Fruit fly (Drosophila melanogaster) whole organism, embryonic: ENCODE data around the gene CG14439.

Experiments
- Adf1 ChIP-seq: fragments of 200-800 bp; sonication (Bioruptor generic); IDR thresholded peaks from 2 replicates; pipeline ENCODE4 v1.3.6; 2022; ENCODE audit warnings: missing biosample characterization, missing genetic modification characterization
- BtbVII ChIP-seq: fragments of 200-800 bp; sonication (Bioruptor generic); optimal IDR thresholded peaks from 3 replicates; lab custom pipeline; 2017; ENCODE audit warnings: missing biosample characterization, mild to moderate bottlenecking, missing genetic modification characterization
- CG10267 ChIP-seq: fragments of 200-800 bp; sonication (Bioruptor generic); optimal IDR thresholded peaks from 2 replicates; lab custom pipeline; 2018; ENCODE audit warnings: missing biosample characterization, mild to moderate bottlenecking, missing genetic modification characterization, moderate library complexity
- CG10462 ChIP-seq: fragments of 200-800 bp; sonication (Bioruptor generic); optimal IDR thresholded peaks from 2 replicates; lab custom pipeline; 2016; ENCODE audit warnings: missing biosample characterization, missing genetic modification characterization
- CG10979 ChIP-seq: fragments of 200-800 bp; sonication (Bioruptor generic); optimal IDR thresholded peaks from 2 replicates; lab custom pipeline; 2018; ENCODE audit warnings: missing biosample characterization, mild to moderate bottlenecking, missing genetic modification characterization, moderate library complexity
- CG11247 ChIP-seq: fragments of 200-800 bp; sonication (Bioruptor generic); IDR thresholded peaks from 2 replicates; pipeline ENCODE4 v1.3.6; 2022; ENCODE audit warnings: missing biosample characterization, missing genetic modification characterization
- CG13624 ChIP-seq: fragments of 200-800 bp; sonication (Bioruptor generic); optimal IDR thresholded peaks from 2 replicates; lab custom pipeline; 2016; ENCODE audit warnings: missing biosample characterization, missing genetic modification characterization
- CG14014 ChIP-seq: fragments of 200-800 bp; sonication (Bioruptor generic); IDR thresholded peaks from 2 replicates; pipeline ENCODE4 v1.3.6; 2022; ENCODE audit warnings: missing biosample characterization, missing genetic modification characterization
- CG2678 ChIP-seq: fragments of 200-800 bp; sonication (Bioruptor generic); optimal IDR thresholded peaks from 3 replicates; lab custom pipeline; 2019; ENCODE audit warnings: missing biosample characterization, mild to moderate bottlenecking, missing genetic modification characterization, moderate library complexity
- CG2712 ChIP-seq: fragments of 200-800 bp; optimal IDR thresholded peaks from 3 replicates; lab custom pipeline; 2019; ENCODE audit warnings: missing biosample characterization, mild to moderate bottlenecking, missing genetic modification characterization, moderate library complexity
- CG31224 ChIP-seq: fragments of 200-800 bp; sonication (Bioruptor generic); IDR thresholded peaks from 2 replicates; pipeline ENCODE4 v1.3.6; 2022; ENCODE audit warnings: missing biosample characterization, missing genetic modification characterization
- CG31365 ChIP-seq: fragments of 200-800 bp; sonication (Bioruptor generic); optimal IDR thresholded peaks from 2 replicates; lab custom pipeline; 2018; ENCODE audit warnings: missing biosample characterization, mild to moderate bottlenecking, missing genetic modification characterization
- CG4707 ChIP-seq: fragments of 200-800 bp; sonication (Bioruptor generic); optimal IDR thresholded peaks from 2 replicates; lab custom pipeline; 2018; ENCODE audit warnings: missing biosample characterization, mild to moderate bottlenecking, missing genetic modification characterization, moderate library complexity
- CG5180 ChIP-seq: fragments of 200-800 bp; sonication (Bioruptor generic); optimal IDR thresholded peaks from 3 replicates; lab custom pipeline; 2017; ENCODE audit warnings: missing biosample characterization, missing genetic modification characterization, mild to moderate bottlenecking, moderate library complexity, missing genetic modification reagents
- CG6175 ChIP-seq: fragments of 200-800 bp; sonication (Bioruptor generic); IDR thresholded peaks from 3 replicates; pipeline ENCODE4 v1.3.6; 2022; ENCODE audit warnings: missing biosample characterization, missing genetic modification characterization
- CG6683 ChIP-seq: fragments of 200-800 bp; sonication (Bioruptor generic); optimal IDR thresholded peaks from 2 replicates; lab custom pipeline; 2017; ENCODE audit warnings: missing biosample characterization, mild to moderate bottlenecking, missing genetic modification characterization, missing genetic modification reagents
- CG7372 ChIP-seq: fragments of 200-800 bp; sonication (Bioruptor generic); IDR thresholded peaks from 2 replicates; pipeline ENCODE4 v1.3.6; 2022; ENCODE audit warnings: missing biosample characterization, missing genetic modification characterization
- CG7839 ChIP-seq: fragments of 200-800 bp; sonication (Bioruptor generic); optimal IDR thresholded peaks from 3 replicates; lab custom pipeline; 2018; ENCODE audit warnings: missing biosample characterization, mild to moderate bottlenecking, missing genetic modification characterization, moderate library complexity
- CG7987 ChIP-seq: fragments of 200-800 bp; sonication (Bioruptor generic); optimal IDR thresholded peaks from 2 replicates; lab custom pipeline; 2018; ENCODE audit warnings: missing biosample characterization, mild to moderate bottlenecking, missing genetic modification characterization, moderate library complexity
- CG9609 ChIP-seq: fragments of 200-800 bp; sonication (Bioruptor generic); optimal IDR thresholded peaks from 3 replicates; lab custom pipeline; 2016; ENCODE audit warnings: missing biosample characterization, missing genetic modification characterization
- CG9797 ChIP-seq: fragments of 200-800 bp; sonication (Bioruptor generic); optimal IDR thresholded peaks from 3 replicates; lab custom pipeline; 2018; ENCODE audit warnings: missing biosample characterization, mild to moderate bottlenecking, missing genetic modification characterization
- CG9817 ChIP-seq: fragments of 200-800 bp; sonication (Bioruptor generic); optimal IDR thresholded peaks from 2 replicates; lab custom pipeline; 2018; ENCODE audit warnings: missing biosample characterization, mild to moderate bottlenecking, missing genetic modification characterization, moderate library complexity
- CTCF ChIP-seq: fragments of 200-800 bp; sonication (Bioruptor generic); optimal IDR thresholded peaks from 2 replicates; lab custom pipeline; 2017; ENCODE audit warnings: missing biosample characterization, mild to moderate bottlenecking, missing genetic modification characterization, moderate library complexity
- CkIIα-i1 ChIP-seq: fragments of 200-800 bp; sonication (Bioruptor generic); IDR thresholded peaks from 2 replicates; pipeline ENCODE4 v1.3.6; 2022; ENCODE audit warnings: missing biosample characterization, missing genetic modification characterization
- D19A ChIP-seq: fragments of 200-800 bp; optimal IDR thresholded peaks from 3 replicates; lab custom pipeline; 2019; ENCODE audit warnings: missing biosample characterization, mild to moderate bottlenecking, missing genetic modification characterization, moderate library complexity
- E2f1 ChIP-seq: fragments of 200-800 bp; sonication (Bioruptor generic); IDR thresholded peaks from 2 replicates; pipeline ENCODE4 v1.3.6; 2022; ENCODE audit warnings: missing biosample characterization, missing genetic modification characterization
- GATAe ChIP-seq: fragments of 200-800 bp; sonication (Bioruptor generic); conservative IDR thresholded peaks from 2 replicates; pipeline ENCODE4 v1.3.6; 2022; ENCODE audit warnings: missing biosample characterization, missing genetic modification characterization
- HmgZ ChIP-seq: fragments of 200-800 bp; sonication (Bioruptor generic); optimal IDR thresholded peaks from 2 replicates; lab custom pipeline; 2018; ENCODE audit warnings: missing biosample characterization, mild to moderate bottlenecking, missing genetic modification characterization
- NC2α ChIP-seq: fragments of 200-800 bp; sonication (Bioruptor generic); optimal IDR thresholded peaks from 2 replicates; lab custom pipeline; 2016; ENCODE audit warnings: missing biosample characterization, missing genetic modification characterization
- NC2β ChIP-seq: fragments of 200-800 bp; sonication (Bioruptor generic); optimal IDR thresholded peaks from 2 replicates; lab custom pipeline; 2016; ENCODE audit warnings: missing biosample characterization, missing genetic modification characterization
- Opbp ChIP-seq: fragments of 200-800 bp; sonication (Bioruptor generic); IDR thresholded peaks from 3 replicates; pipeline ENCODE4 v1.3.6; 2022; ENCODE audit warnings: missing biosample characterization, missing genetic modification characterization; ENCODE audit not compliant: partially characterized antibody
- Poxn ChIP-seq: fragments of 200-800 bp; sonication (Bioruptor generic); IDR thresholded peaks from 2 replicates; pipeline ENCODE4 v1.3.6; 2022; ENCODE audit warnings: missing biosample characterization, missing genetic modification characterization
- Ptx1 ChIP-seq: fragments of 200-800 bp; sonication (Bioruptor generic); IDR thresholded peaks from 2 replicates; pipeline ENCODE4 v1.3.6; 2022; ENCODE audit warnings: missing biosample characterization, missing genetic modification characterization
- Trl ChIP-seq, 3 experiments: fragments of >200 bp in 2 of 3; fragments of 200-800 bp in 1 of 3; sonication (Bioruptor generic) in 1 of 3; optimal IDR thresholded peaks; 2 replicates in 1 of 3; 3 replicates in 2 of 3; lab custom pipeline; 2016 to 2017; ENCODE audit warnings: missing biosample characterization in 1 of 3, missing genetic modification characterization in 1 of 3
- cato ChIP-seq: fragments of 200-800 bp; sonication (Bioruptor generic); optimal IDR thresholded peaks from 2 replicates; lab custom pipeline; 2016; ENCODE audit warnings: missing biosample characterization, missing genetic modification characterization, borderline replicate concordance
- dati ChIP-seq: fragments of 200-800 bp; sonication (Bioruptor generic); IDR thresholded peaks from 2 replicates; pipeline ENCODE4 v1.3.6; 2022; ENCODE audit warnings: missing biosample characterization, missing genetic modification characterization
- disco-r ChIP-seq: fragments of 200-800 bp; sonication (Bioruptor generic); optimal IDR thresholded peaks from 2 replicates; lab custom pipeline; 2016; ENCODE audit warnings: missing biosample characterization, missing genetic modification characterization
- fd102C ChIP-seq: fragments of 200-800 bp; sonication (Bioruptor generic); optimal IDR thresholded peaks from 2 replicates; lab custom pipeline; 2018; ENCODE audit warnings: missing biosample characterization, mild to moderate bottlenecking, missing genetic modification characterization, moderate library complexity
- fd3F ChIP-seq: fragments of 200-800 bp; sonication (Bioruptor generic); optimal IDR thresholded peaks from 2 replicates; lab custom pipeline; 2018; ENCODE audit warnings: missing biosample characterization, mild to moderate bottlenecking, missing genetic modification characterization, moderate library complexity
- gem ChIP-seq: fragments of 200-800 bp; sonication (Bioruptor generic); optimal IDR thresholded peaks from 2 replicates; lab custom pipeline; 2019; ENCODE audit warnings: missing biosample characterization, mild to moderate bottlenecking, missing genetic modification characterization, moderate library complexity
- kni ChIP-seq: fragments of 200-800 bp; sonication (Bioruptor generic); optimal IDR thresholded peaks from 3 replicates; lab custom pipeline; 2017; ENCODE audit warnings: mild to moderate bottlenecking, missing biosample characterization, missing genetic modification reagents, missing genetic modification characterization
- lmd ChIP-seq: fragments of 200-800 bp; sonication (Bioruptor generic); IDR thresholded peaks from 2 replicates; pipeline ENCODE4 v1.3.6; 2022; ENCODE audit warnings: missing biosample characterization, missing genetic modification characterization
- psq ChIP-seq: fragments of 200-800 bp; sonication (Bioruptor generic); optimal IDR thresholded peaks from 2 replicates; lab custom pipeline; 2017; ENCODE audit warnings: missing biosample characterization, missing genetic modification characterization
- pzg ChIP-seq: fragments of 200-800 bp; sonication (Bioruptor generic); optimal IDR thresholded peaks from 3 replicates; lab custom pipeline; 2018; ENCODE audit warnings: missing biosample characterization, mild to moderate bottlenecking, missing genetic modification characterization, moderate library complexity
- ro ChIP-seq: fragments of 200-800 bp; sonication (Bioruptor generic); IDR thresholded peaks from 2 replicates; pipeline ENCODE4 v1.3.6; 2022; ENCODE audit warnings: missing biosample characterization, missing genetic modification characterization
- scrt ChIP-seq: fragments of 200-800 bp; sonication (Bioruptor generic); optimal IDR thresholded peaks from 2 replicates; lab custom pipeline; 2018; ENCODE audit warnings: missing biosample characterization, mild to moderate bottlenecking, missing genetic modification characterization, moderate library complexity
- sd ChIP-seq: fragments of 200-800 bp; sonication (Bioruptor generic); optimal IDR thresholded peaks from 3 replicates; lab custom pipeline; 2018; ENCODE audit warnings: missing biosample characterization, mild to moderate bottlenecking, missing genetic modification characterization, moderate library complexity
- stwl ChIP-seq: fragments of 200-800 bp; sonication (Bioruptor generic); optimal IDR thresholded peaks from 3 replicates; lab custom pipeline; 2018; ENCODE audit warnings: missing biosample characterization, mild to moderate bottlenecking, missing genetic modification characterization, moderate library complexity
- tin ChIP-seq: fragments of 200-800 bp; sonication (Bioruptor generic); optimal IDR thresholded peaks from 3 replicates; lab custom pipeline; 2016; ENCODE audit warnings: missing biosample characterization, missing genetic modification characterization
- unc-4 ChIP-seq: fragments of 200-800 bp; sonication (Bioruptor generic); IDR thresholded peaks from 2 replicates; pipeline ENCODE4 v1.3.6; 2022; ENCODE audit warnings: missing biosample characterization, missing genetic modification characterization; ENCODE audit not compliant: partially characterized antibody

Gene CG14439

dm6 chrX:6770924-6771323 is 23.6 kb downstream of the CG14439 start, which contains the start of gene Coq7 (continued):
- TF ChIP-seq NC2β (GFP tag; lab: Kevin White, UChicago) = peak; percentile 58
- TF ChIP-seq CG6175 = peak; percentile 80
- TF ChIP-seq psq (GFP tag; lab: Kevin White, UChicago) = no peak
- TF ChIP-seq Adf1 (GFP tag; lab: Robert Waterston, UW) = peak; percentile 64; the same call in 1 of the 2 replicates
- TF ChIP-seq lmd (GFP tag; lab: Robert Waterston, UW) = peak; percentile 93
- TF ChIP-seq CkIIα-i1 = 0 out of 2 replicates have a peak, but pooled peaks have one; percentile 6
- peak; percentile 65 for TF ChIP-seq ro (GFP tag; lab: Robert Waterston, UW)
- peak; percentile 92 for TF ChIP-seq gem (tag; lab: Kevin White, UChicago)
- peak; percentile 90 for TF ChIP-seq Opbp (GFP tag; lab: Robert Waterston, UW)
- TF ChIP-seq disco-r (GFP tag; lab: Kevin White, UChicago) = no peak
- TF ChIP-seq kni (GFP tag; lab: Kevin White, UChicago) = no peak
- peak; percentile 79 for TF ChIP-seq GATAe (GFP tag; lab: Robert Waterston, UW)
- no peak for TF ChIP-seq scrt (GFP tag; lab: Kevin White, UChicago)
- TF ChIP-seq CG9797 (GFP tag; lab: Kevin White, UChicago) = peak; percentile 44
- TF ChIP-seq tin (GFP tag; lab: Kevin White, UChicago) = peak; percentile 88
- TF ChIP-seq BtbVII (GFP tag; lab: Kevin White, UChicago) = no peak
- TF ChIP-seq CG7987 (GFP tag; lab: Kevin White, UChicago) = peak; percentile 62
- peak; percentile 91 for TF ChIP-seq CG2712 (tag; lab: Kevin White, UChicago)
- TF ChIP-seq CG9609 (GFP tag; lab: Kevin White, UChicago) = peak; percentile 40
- TF ChIP-seq HmgZ (tag; lab: Kevin White, UChicago) = peak; percentile 92
- TF ChIP-seq CG31224 = peak; percentile 85
- peak; percentile 88 for TF ChIP-seq CG9817 (tag; lab: Kevin White, UChicago)
- peak; percentile 85 for TF ChIP-seq CG11247 (GFP tag; lab: Robert Waterston, UW)
- peak; percentile 89 for TF ChIP-seq E2f1 (GFP tag; lab: Robert Waterston, UW)
- TF ChIP-seq fd102C = peak; percentile 55
- TF ChIP-seq fd3F = peak; percentile 75
- TF ChIP-seq CG10267 (tag; lab: Kevin White, UChicago) = peak; percentile 81
- no peak for TF ChIP-seq CG7839 (tag; lab: Kevin White, UChicago)
- TF ChIP-seq D19A (tag; lab: Kevin White, UChicago) = no peak
- no peak for TF ChIP-seq CG2678 (tag; lab: Kevin White, UChicago)
- peak; percentile 63 for TF ChIP-seq stwl (tag; lab: Kevin White, UChicago)
- TF ChIP-seq CG10462 (GFP tag; lab: Kevin White, UChicago) = peak; percentile 77
- TF ChIP-seq Ptx1 (GFP tag; lab: Robert Waterston, UW) = peak; percentile 94
- peak; percentile 86 for TF ChIP-seq CG7372 (GFP tag; lab: Robert Waterston, UW)
- TF ChIP-seq Poxn (GFP tag; lab: Robert Waterston, UW) = peak; percentile 77
- TF ChIP-seq CG31365 (tag; lab: Kevin White, UChicago) = no peak
- TF ChIP-seq cato (GFP tag; lab: Kevin White, UChicago) = peak; percentile 85
- TF ChIP-seq unc-4 (GFP tag; lab: Robert Waterston, UW) = peak; percentile 98
- TF ChIP-seq Trl (optimal IDR thresholded peaks at IDR 0.05; lab: Kevin White, UChicago) = no peak
- TF ChIP-seq Trl (GFP tag; optimal IDR thresholded peaks at IDR 0.05; lab: Kevin White, UChicago) = peak; percentile 62
- TF ChIP-seq CG4707 = peak; percentile 58
- peak; percentile 66 for TF ChIP-seq pzg (GFP tag; lab: Kevin White, UChicago)
- TF ChIP-seq CG10979 (tag; lab: Kevin White, UChicago) = peak; percentile 83
- peak; percentile 66 for TF ChIP-seq CG6683 (GFP tag; lab: Kevin White, UChicago)
- TF ChIP-seq CG13624 (GFP tag; lab: Kevin White, UChicago) = peak; percentile 62
- TF ChIP-seq CG5180 (GFP tag; lab: Kevin White, UChicago) = peak; percentile 59
- no peak for TF ChIP-seq sd
- peak; percentile 5 for TF ChIP-seq NC2α (GFP tag; lab: Kevin White, UChicago)
- peak; percentile 90 for TF ChIP-seq CG14014 (GFP tag; lab: Robert Waterston, UW)
- TF ChIP-seq CTCF (GFP tag; lab: Kevin White, UChicago) = peak; percentile 8
- peak; percentile 63; the same call in 1 of the 2 replicates for TF ChIP-seq dati (GFP tag; lab: Robert Waterston, UW)
